Fruit fly (Drosophila melanogaster): ENCODE data around the gene CG43996.

DNA sequence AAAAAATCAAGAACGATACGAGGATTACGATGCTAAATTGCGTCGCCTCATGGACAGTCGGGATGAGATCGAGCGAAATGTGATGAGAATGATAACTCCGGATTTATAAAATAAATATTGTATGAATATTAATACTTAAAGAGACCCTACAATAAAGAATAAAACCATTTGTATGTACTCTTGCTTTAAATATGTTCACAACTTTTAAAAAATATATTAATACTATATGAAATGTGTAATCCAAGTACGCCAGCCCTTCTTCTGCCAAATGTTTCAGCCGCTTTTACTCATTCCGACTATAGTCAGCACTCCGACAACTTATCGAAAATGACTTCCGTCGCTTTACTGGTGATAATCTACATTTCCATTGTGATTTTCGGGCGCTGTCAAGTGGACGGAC, 1.1 kb downstream of the CG43996 start, which contains the start of gene CG43997:
- TF ChIP-seq CTCF (optimal IDR thresholded peaks at IDR 0.05): no peak
- no peak for TF ChIP-seq CG8478 (optimal IDR thresholded peaks at IDR 0.05)

Measured in S2 (cell line).